Fruit fly (Drosophila melanogaster) Kc167 (cell line): ENCODE measurements around the gene CG11000.

ENCODE experiments used
- Myc ChIP-seq: fragments of >200 bp; optimal IDR thresholded peaks from 2 replicates; lab custom pipeline; 2017; ENCODE audit warnings: missing external identifiers
- Sin3A ChIP-seq: fragments of >200 bp; optimal IDR thresholded peaks from 2 replicates; lab custom pipeline; 2018; ENCODE audit warnings: missing external identifiers
- h ChIP-seq: fragments of >200 bp; optimal IDR thresholded peaks from 3 replicates; lab custom pipeline; 2018; ENCODE audit warnings: missing external identifiers
- insv ChIP-seq: fragments of >200 bp; optimal IDR thresholded peaks from 3 replicates; lab custom pipeline; 2018; ENCODE audit warnings: missing external identifiers
- psq ChIP-seq: fragments of >200 bp; optimal IDR thresholded peaks from 2 replicates; lab custom pipeline; 2017; ENCODE audit warnings: missing external identifiers
- ttk ChIP-seq: sonication (Bioruptor generic); optimal IDR thresholded peaks from 2 replicates; lab custom pipeline; 2017; ENCODE audit warnings: missing external identifiers

CG11000 gene

dm6 chr3R:5789025-5789953, 12.8 kb upstream of the CG11000 start, which contains the start of the genes Hat1 and Rpn5:
Hat1 (minus strand) TSS chr3R:5789384.
Rpn5 (plus strand) TSS chr3R:5789493.
- TF ChIP-seq Myc (lab: Kevin White, UChicago) (no peak), psq (lab: Kevin White, UChicago) (no peak), Sin3A (lab: Kevin White, UChicago) (no peak), h (no peak), insv (lab: Kevin White, UChicago) (no peak), ttk (no peak)

dm6 chr3R:5791497-5791896, 10.6 kb upstream of the CG11000 start, which contains the start of gene Hpf1:
Hpf1 (plus strand) TSS chr3R:5791879.
- no peak for TF ChIP-seq h
- TF ChIP-seq Sin3A (lab: Kevin White, UChicago) = no peak
- TF ChIP-seq psq (lab: Kevin White, UChicago) = no peak
- TF ChIP-seq ttk = no peak
- no peak for TF ChIP-seq insv (lab: Kevin White, UChicago)
- no peak for TF ChIP-seq Myc (lab: Kevin White, UChicago)

- no peak for TF ChIP-seq Sin3A (lab: Kevin White, UChicago)
- no peak for TF ChIP-seq Myc (lab: Kevin White, UChicago)
- TF ChIP-seq insv (lab: Kevin White, UChicago) = no peak
- no peak for TF ChIP-seq psq (lab: Kevin White, UChicago)
- no peak for TF ChIP-seq ttk
- no peak for TF ChIP-seq h
Measured at dm6 chr3R:5794267-5795089, 7.7 kb upstream of the CG11000 start, which contains the start of the genes PSMG1 and CG10979. PSMG1 (minus strand) TSS chr3R:5794317. CG10979 (plus strand) TSS chr3R:5794705.

- TF ChIP-seq insv (lab: Kevin White, UChicago) = no peak
- TF ChIP-seq h = no peak
Measured at dm6 chr3R:5797709-5798108, 4.4 kb upstream of the CG11000 start.

- TF ChIP-seq ttk = no peak
- no peak for TF ChIP-seq insv (lab: Kevin White, UChicago)
- TF ChIP-seq Sin3A (lab: Kevin White, UChicago) = no peak
Measured at dm6 chr3R:5813157-5813659, 11.1 kb downstream of the CG11000 start, which contains the start of gene CG42675. CG42675 (plus strand) TSS chr3R:5813609.

- TF ChIP-seq psq (lab: Kevin White, UChicago) (no peak), insv (lab: Kevin White, UChicago) (no peak), Sin3A (lab: Kevin White, UChicago) (no peak), ttk (no peak), Myc (lab: Kevin White, UChicago) (no peak), h (no peak)
Measured at dm6 chr3R:5821243-5821642, 19.1 kb downstream of the CG11000 start, which contains the start of gene Hpr1. Hpr1 (minus strand) TSS chr3R:5821440.

- TF ChIP-seq Sin3A (lab: Kevin White, UChicago) (no peak), h (no peak), psq (lab: Kevin White, UChicago) (no peak), ttk (no peak), Myc (lab: Kevin White, UChicago) (no peak), insv (lab: Kevin White, UChicago) (no peak)
Measured at dm6 chr3R:5821750-5822149, 19.6 kb downstream of the CG11000 start, which contains the start of gene CG46303. CG46303 (plus strand) TSS chr3R:5821972.

dm6 chr3R:5824456-5824855, 22.3 kb downstream of the CG11000 start, which contains the start of the genes Sec20 and dgrn:
Sec20 (minus strand) TSS chr3R:5824532.
dgrn (plus strand) TSS chr3R:5824615.
- TF ChIP-seq insv (lab: Kevin White, UChicago) = no peak
- no peak for TF ChIP-seq ttk
- no peak for TF ChIP-seq Sin3A (lab: Kevin White, UChicago)

dm6 chr3R:5829762-5830161, 27.6 kb downstream of the CG11000 start, which contains the start of gene glob3:
glob3 (plus strand) TSS chr3R:5830062.
- TF ChIP-seq psq (lab: Kevin White, UChicago) = no peak
- no peak for TF ChIP-seq insv (lab: Kevin White, UChicago)
- no peak for TF ChIP-seq ttk
- TF ChIP-seq h = no peak
- no peak for TF ChIP-seq Sin3A (lab: Kevin White, UChicago)
- TF ChIP-seq Myc (lab: Kevin White, UChicago) = no peak

- TF ChIP-seq insv (lab: Kevin White, UChicago) (no peak), Sin3A (lab: Kevin White, UChicago) (no peak), h (no peak), Myc (lab: Kevin White, UChicago) (no peak), psq (lab: Kevin White, UChicago) (no peak), ttk (no peak)
Measured at dm6 chr3R:5831339-5831738, 29.2 kb downstream of the CG11000 start, which contains the start of gene CG1208. CG1208 (plus strand) TSS chr3R:5831639.

- TF ChIP-seq insv (lab: Kevin White, UChicago) (no peak), h (no peak), Myc (lab: Kevin White, UChicago) (no peak), Sin3A (lab: Kevin White, UChicago) (no peak)
Measured at dm6 chr3R:5832345-5832981, 30.3 kb downstream of the CG11000 start.
